Worm (Caenorhabditis elegans) whole organism, early embryonic: ENCODE data around the gene tag-131.

ENCODE experiments used
- B0310.2 ChIP-seq: sonication (generic microtip); optimal IDR thresholded peaks from 2 replicates; lab custom pipeline; 2016; ENCODE audit warnings: mild to moderate bottlenecking, missing genetic modification characterization, missing compliant biosample characterization
- F13C5.2 ChIP-seq: sonication (generic microtip); optimal IDR thresholded peaks from 2 replicates; lab custom pipeline; 2017; ENCODE audit warnings: mild to moderate bottlenecking, missing genetic modification characterization, inconsistent platforms, missing compliant biosample characterization
- aly-1 ChIP-seq: sonication (generic microtip); optimal IDR thresholded peaks from 2 replicates; lab custom pipeline; 2016; ENCODE audit warnings: missing genetic modification characterization, missing compliant biosample characterization
- ama-1 ChIP-seq: fragments of 150-350 bp; optimal IDR thresholded peaks from 2 replicates; lab custom pipeline; 2014
- ceh-13 ChIP-seq: fragments of 200-800 bp; sonication (Bioruptor generic); optimal IDR thresholded peaks from 2 replicates; lab custom pipeline; 2018; ENCODE audit warnings: mild to moderate bottlenecking, missing genetic modification characterization, missing compliant biosample characterization
- ceh-36 ChIP-seq: sonication (generic microtip); optimal IDR thresholded peaks from 2 replicates; lab custom pipeline; 2016; ENCODE audit warnings: missing genetic modification characterization, inconsistent platforms, missing compliant biosample characterization
- ets-7 ChIP-seq: sonication (generic microtip); optimal IDR thresholded peaks from 2 replicates; lab custom pipeline; 2016; ENCODE audit warnings: missing genotype, missing genetic modification characterization, missing compliant biosample characterization
- flt-1 ChIP-seq: fragments of 200-800 bp; sonication (Bioruptor generic); IDR thresholded peaks from 2 replicates; pipeline ENCODE4 v1.3.6; 2022; ENCODE audit warnings: missing genetic modification characterization, missing compliant biosample characterization
- hmbx-1 ChIP-seq: sonication (generic microtip); optimal IDR thresholded peaks from 2 replicates; lab custom pipeline; 2016; ENCODE audit warnings: mild to moderate bottlenecking, missing genetic modification characterization, missing compliant biosample characterization
- hmg-4 ChIP-seq: fragments of 200-800 bp; sonication (Bioruptor generic); optimal IDR thresholded peaks from 2 replicates; lab custom pipeline; 2018; ENCODE audit warnings: mild to moderate bottlenecking, missing genetic modification characterization, missing compliant biosample characterization
- hnd-1 ChIP-seq: sonication (generic microtip); optimal IDR thresholded peaks from 2 replicates; lab custom pipeline; 2016; ENCODE audit warnings: missing genetic modification characterization, missing compliant biosample characterization
- pes-1 ChIP-seq: fragments of 200-800 bp; sonication (Bioruptor generic); IDR thresholded peaks from 2 replicates; pipeline ENCODE4 v1.3.6; 2022; ENCODE audit warnings: missing genetic modification reagents, missing genetic modification characterization, missing compliant biosample characterization
- scrt-1 ChIP-seq: fragments of 200-800 bp; sonication (Bioruptor generic); IDR thresholded peaks from 2 replicates; pipeline ENCODE4 v1.3.6; 2022; ENCODE audit warnings: missing genetic modification characterization, missing compliant biosample characterization
- sea-1 ChIP-seq: fragments of 200-800 bp; sonication (Bioruptor generic); conservative IDR thresholded peaks from 2 replicates; pipeline ENCODE4 v1.3.6; 2022; ENCODE audit warnings: missing genetic modification characterization, missing compliant biosample characterization
- tbx-11 ChIP-seq: fragments of 200-800 bp; sonication (Bioruptor generic); IDR thresholded peaks from 2 replicates; pipeline ENCODE4 v1.3.6; 2022; ENCODE audit warnings: missing genetic modification characterization, missing compliant biosample characterization
- tbx-37 ChIP-seq: fragments of 200-800 bp; sonication (Bioruptor generic); conservative IDR thresholded peaks from 2 replicates; pipeline ENCODE4 v1.3.6; 2022; ENCODE audit warnings: missing genetic modification reagents, missing genetic modification characterization, missing compliant biosample characterization
- tra-4 ChIP-seq: sonication (generic microtip); optimal IDR thresholded peaks from 2 replicates; lab custom pipeline; 2017; ENCODE audit warnings: missing genetic modification characterization, missing compliant biosample characterization

Gene tag-131

DNA sequence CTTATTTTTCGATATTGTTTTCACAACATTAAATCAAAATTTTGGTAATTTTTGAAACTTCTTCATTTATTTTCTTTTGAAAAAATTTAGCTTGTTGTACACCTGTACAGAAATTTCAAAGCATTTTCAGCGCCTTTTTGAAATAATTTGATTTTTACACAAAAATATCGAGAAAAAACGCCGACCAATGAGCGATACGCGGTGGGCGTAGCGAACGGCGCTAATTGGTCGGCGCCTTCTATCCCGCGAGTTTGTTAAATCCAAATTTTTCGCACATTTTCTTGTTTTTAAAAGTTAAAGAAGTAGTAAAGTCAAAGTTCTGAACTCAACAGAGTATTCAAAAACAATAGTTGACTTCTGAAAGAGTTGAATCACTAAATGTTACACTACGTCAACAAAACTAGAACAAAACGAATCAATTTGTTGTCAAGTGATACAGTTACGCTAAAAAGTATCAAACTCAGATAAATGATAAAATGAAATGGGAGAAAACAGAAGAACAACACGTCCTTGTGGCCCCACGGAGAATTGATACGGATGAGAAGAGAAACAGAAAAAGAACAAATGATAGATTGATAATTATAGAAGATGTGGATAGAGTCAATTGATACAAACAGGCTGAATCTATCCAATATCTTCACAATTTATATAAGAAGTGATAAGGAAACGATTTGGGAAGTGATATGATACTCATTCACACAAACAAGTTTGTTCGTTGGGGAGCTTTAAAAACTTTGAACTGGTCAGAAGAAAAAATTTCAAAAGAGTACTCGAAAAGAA lies 10.9 kb downstream of the tag-131 start:
- no peak for TF ChIP-seq B0310.2
- no peak for TF ChIP-seq flt-1
- TF ChIP-seq tbx-11 (GFP tag; lab: Robert Waterston, UW): no peak
- TF ChIP-seq hmbx-1 (tag; lab: Kevin White, UChicago): no peak
- TF ChIP-seq scrt-1 (GFP tag; lab: Robert Waterston, UW): no peak

DNA sequence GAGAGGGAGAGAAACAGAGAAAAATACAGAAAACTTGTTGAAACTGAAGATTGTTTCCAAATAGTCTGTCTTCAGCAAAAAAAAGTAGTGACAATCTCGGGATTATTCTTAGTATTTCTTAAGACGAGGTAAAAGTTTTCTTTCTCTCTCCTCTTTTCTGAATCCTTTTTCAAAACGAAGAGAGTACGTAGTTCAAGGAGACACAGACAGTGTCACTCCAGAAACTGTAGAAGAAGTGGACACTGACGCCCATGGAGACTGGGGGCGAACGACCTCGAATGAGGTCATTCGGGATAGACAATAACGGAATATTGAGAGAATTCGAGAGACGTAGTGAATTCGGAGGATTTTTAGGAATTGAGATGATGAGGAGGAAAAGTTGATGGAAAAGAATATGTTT lies 13.5 kb downstream of the tag-131 start, which contains the start of gene gly-6:
Gene gly-6 (minus strand): TSS at position 245 of the 400 bp plus-strand sequence.
- TF ChIP-seq scrt-1 (GFP tag; lab: Robert Waterston, UW) (no peak), hmbx-1 (tag; lab: Kevin White, UChicago) (no peak), hmg-4 (GFP tag; lab: Kevin White, UChicago) (no peak), pes-1 (GFP tag; lab: Robert Waterston, UW) (no peak), ama-1 (no peak), hnd-1 (tag; lab: Kevin White, UChicago) (no peak), tbx-11 (GFP tag; lab: Robert Waterston, UW) (no peak), F13C5.2 (tag; lab: Kevin White, UChicago) (no peak), ceh-13 (GFP tag; lab: Kevin White, UChicago) (no peak), B0310.2 (no peak), tbx-37 (GFP tag; lab: Robert Waterston, UW) (no peak), ceh-36 (tag; lab: Kevin White, UChicago) (no peak), sea-1 (GFP tag; lab: Robert Waterston, UW) (no peak), tra-4 (tag; lab: Kevin White, UChicago) (no peak), ets-7 (tag; lab: Kevin White, UChicago) (no peak), flt-1 (no peak), aly-1 (no peak)

DNA sequence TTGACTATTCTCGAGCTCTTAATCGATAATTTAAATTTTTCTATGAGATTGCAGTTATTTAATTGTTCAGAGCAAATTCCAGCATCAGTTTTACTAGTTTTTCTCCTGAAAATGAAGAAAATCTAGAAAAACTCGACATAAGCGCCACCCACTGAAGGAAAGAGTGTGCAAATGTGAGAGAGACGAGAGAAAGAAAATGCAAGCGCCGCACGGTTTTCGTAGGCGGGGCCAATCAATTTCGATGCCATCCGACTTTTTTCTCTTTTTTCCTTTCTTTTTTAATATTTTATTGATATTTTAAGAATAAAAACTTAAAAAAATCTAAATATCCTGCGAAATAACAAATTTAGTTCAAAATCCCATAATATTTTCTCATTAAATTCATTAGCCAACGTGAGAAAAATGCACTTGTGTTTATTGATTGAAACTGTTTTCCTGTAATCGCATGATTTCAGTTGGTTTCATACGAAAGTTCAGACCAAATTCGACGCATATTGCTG lies 15.1 kb downstream of the tag-131 start, which contains the start of gene cdk-12:
Gene cdk-12 (plus strand): TSS at position 450 of the 500 bp plus-strand sequence.
- peak; percentile 11 for TF ChIP-seq F13C5.2 (tag; lab: Kevin White, UChicago)
- no peak for TF ChIP-seq ama-1

DNA sequence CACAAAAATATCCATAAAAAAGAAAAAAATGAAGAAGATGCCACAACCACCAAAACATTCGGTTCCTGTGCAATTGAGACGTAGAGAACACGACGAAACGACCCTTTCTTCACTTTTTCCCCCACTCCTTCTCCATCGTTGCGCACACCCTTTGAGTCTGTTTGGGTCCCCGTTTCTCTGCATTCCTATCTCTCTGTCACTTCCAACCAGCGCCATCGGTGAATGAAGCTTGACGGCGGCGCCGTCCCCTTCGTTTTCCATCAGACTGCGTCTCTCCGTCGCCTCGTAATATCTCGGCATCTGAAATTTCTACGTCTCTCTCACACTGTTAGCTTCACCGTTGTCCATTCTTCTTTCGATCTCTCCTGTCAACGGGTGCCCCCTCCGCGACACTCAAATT lies 18.1 kb downstream of the tag-131 start:
- TF ChIP-seq hmbx-1 (tag; lab: Kevin White, UChicago) (no peak), hnd-1 (tag; lab: Kevin White, UChicago) (no peak), tbx-11 (GFP tag; lab: Robert Waterston, UW) (0 out of 2 replicates have a peak, but pooled peaks have one; percentile 13), ama-1 (no peak), pes-1 (GFP tag; lab: Robert Waterston, UW) (0 out of 2 replicates have a peak, but pooled peaks have one; percentile 28), ceh-13 (GFP tag; lab: Kevin White, UChicago) (no peak), F13C5.2 (tag; lab: Kevin White, UChicago) (no peak), hmg-4 (GFP tag; lab: Kevin White, UChicago) (no peak), B0310.2 (no peak), sea-1 (GFP tag; lab: Robert Waterston, UW) (no peak), ets-7 (tag; lab: Kevin White, UChicago) (no peak), tbx-37 (GFP tag; lab: Robert Waterston, UW) (no peak), scrt-1 (GFP tag; lab: Robert Waterston, UW) (no peak)

DNA sequence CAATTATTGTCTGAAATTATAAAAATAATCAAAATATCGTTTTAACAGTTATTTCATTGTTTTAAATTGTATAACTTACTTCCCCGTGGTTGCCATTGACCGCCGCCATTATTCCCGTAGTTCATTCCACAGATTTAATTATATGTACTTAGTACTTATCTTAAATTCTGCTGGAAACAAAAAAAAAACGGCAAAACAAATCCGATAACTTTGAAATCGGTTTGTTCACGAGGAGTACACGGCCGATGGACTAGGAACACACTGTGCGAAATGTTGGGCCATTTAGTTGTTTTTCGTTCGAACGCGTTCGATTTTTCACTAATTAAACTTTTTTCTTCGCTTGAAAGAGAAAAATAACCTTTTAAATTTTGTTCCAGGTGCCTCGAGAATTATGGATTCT lies 25.6 kb downstream of the tag-131 start, which contains the start of the genes B0285.3 and lcmt-1:
Gene B0285.3 (minus strand): TSS at position 267 of the 400 bp plus-strand sequence.
Gene lcmt-1 (plus strand): TSS at position 377 of the 400 bp plus-strand sequence.
- TF ChIP-seq tbx-37 (GFP tag; lab: Robert Waterston, UW) (0 out of 2 replicates have a peak, but pooled peaks have one; percentile 28), flt-1 (no peak)

DNA sequence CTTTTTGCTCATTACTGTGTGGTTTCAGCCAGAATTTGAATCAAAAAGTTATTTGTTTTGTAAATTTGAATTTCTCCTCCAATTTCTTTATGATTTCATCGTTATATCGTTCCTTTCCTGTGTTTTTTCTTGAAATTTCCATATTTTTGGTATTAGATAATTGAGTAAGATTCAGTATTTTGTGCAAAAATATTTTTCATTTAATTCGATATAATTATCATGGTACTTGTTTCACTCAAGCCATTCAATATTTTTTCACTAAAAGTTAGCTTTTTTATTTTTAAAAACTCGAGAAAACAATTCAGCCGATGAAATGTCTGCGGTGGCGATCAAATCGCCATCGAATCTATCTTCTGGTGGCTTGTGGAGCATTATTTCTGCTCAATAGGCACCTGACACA lies 27.5 kb downstream of the tag-131 start, which contains the start of gene hse-5:
Gene hse-5 (plus strand): TSS at position 301 of the 400 bp plus-strand sequence.
- TF ChIP-seq hnd-1 (tag; lab: Kevin White, UChicago) (no peak), hmbx-1 (tag; lab: Kevin White, UChicago) (no peak), hmg-4 (GFP tag; lab: Kevin White, UChicago) (no peak), ceh-36 (tag; lab: Kevin White, UChicago) (no peak), sea-1 (GFP tag; lab: Robert Waterston, UW) (no peak), aly-1 (no peak), scrt-1 (GFP tag; lab: Robert Waterston, UW) (no peak), ets-7 (tag; lab: Kevin White, UChicago) (no peak), F13C5.2 (tag; lab: Kevin White, UChicago) (no peak), pes-1 (GFP tag; lab: Robert Waterston, UW) (no peak), tbx-11 (GFP tag; lab: Robert Waterston, UW) (no peak), tra-4 (tag; lab: Kevin White, UChicago) (no peak), ama-1 (no peak), ceh-13 (GFP tag; lab: Kevin White, UChicago) (no peak)

DNA sequence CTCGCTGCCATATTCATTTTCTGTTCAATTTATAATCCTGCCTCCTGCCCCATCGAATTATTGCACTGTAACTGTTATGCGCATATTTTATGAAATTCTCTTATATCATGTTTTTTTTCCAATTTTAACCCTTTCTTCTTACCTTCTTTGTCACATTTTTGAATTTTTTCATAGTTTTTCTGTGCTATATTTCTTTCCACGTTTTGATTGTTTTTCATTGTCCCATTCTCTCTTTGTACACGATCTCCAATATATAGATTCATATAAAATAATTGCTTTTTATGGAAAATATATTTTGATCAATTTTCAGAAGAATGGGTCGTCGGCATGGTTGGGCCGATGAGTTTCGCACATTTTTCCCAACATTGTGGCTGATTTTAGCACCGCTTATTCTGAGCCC lies 32.3 kb downstream of the tag-131 start, which contains the start of gene B0285.6:
Gene B0285.6 (plus strand): TSS at position 301 of the 400 bp plus-strand sequence.
- no peak for TF ChIP-seq scrt-1 (GFP tag; lab: Robert Waterston, UW)
- TF ChIP-seq flt-1: no peak
- TF ChIP-seq tra-4 (tag; lab: Kevin White, UChicago): no peak
- no peak for TF ChIP-seq pes-1 (GFP tag; lab: Robert Waterston, UW)
- no peak for TF ChIP-seq hmg-4 (GFP tag; lab: Kevin White, UChicago)
- TF ChIP-seq tbx-37 (GFP tag; lab: Robert Waterston, UW): no peak
- no peak for TF ChIP-seq hmbx-1 (tag; lab: Kevin White, UChicago)
- no peak for TF ChIP-seq sea-1 (GFP tag; lab: Robert Waterston, UW)
- no peak for TF ChIP-seq ama-1
- TF ChIP-seq F13C5.2 (tag; lab: Kevin White, UChicago): no peak
